Fruit fly (Drosophila melanogaster) whole organism, embryonic: ENCODE results near the gene CG31161.

Experiments
- Asciz ChIP-seq: fragments of 200-800 bp; sonication (Bioruptor generic); optimal IDR thresholded peaks from 2 replicates; lab custom pipeline; 2017; ENCODE audit warnings: missing biosample characterization, mild to moderate bottlenecking, missing genetic modification characterization, missing genetic modification reagents
- Bdp1 ChIP-seq: fragments of 200-800 bp; sonication (Bioruptor generic); optimal IDR thresholded peaks from 3 replicates; lab custom pipeline; 2016; ENCODE audit warnings: missing biosample characterization, missing genetic modification characterization
- CG10959 ChIP-seq: fragments of 200-800 bp; sonication (Bioruptor generic); IDR thresholded peaks from 2 replicates; pipeline ENCODE4 v1.3.6; 2022; ENCODE audit warnings: missing biosample characterization, missing genetic modification characterization
- CG12071 ChIP-seq: fragments of 200-800 bp; sonication (Bioruptor generic); optimal IDR thresholded peaks from 3 replicates; lab custom pipeline; 2018; ENCODE audit warnings: missing biosample characterization, mild to moderate bottlenecking, missing genetic modification characterization
- CG12659 ChIP-seq: fragments of 200-800 bp; sonication (Bioruptor generic); optimal IDR thresholded peaks from 3 replicates; lab custom pipeline; 2017; ENCODE audit warnings: mild to moderate bottlenecking, missing biosample characterization, missing genetic modification reagents, missing genetic modification characterization
- CG12769 ChIP-seq: fragments of 200-800 bp; sonication (Bioruptor generic); optimal IDR thresholded peaks from 2 replicates; lab custom pipeline; 2019; ENCODE audit warnings: missing biosample characterization, mild to moderate bottlenecking, missing genetic modification characterization, moderate library complexity
- CG14710 ChIP-seq: fragments of 200-800 bp; sonication (Bioruptor generic); optimal IDR thresholded peaks from 3 replicates; lab custom pipeline; 2019; ENCODE audit warnings: missing biosample characterization, mild to moderate bottlenecking, missing genetic modification characterization, moderate library complexity
- CG15514 ChIP-seq: fragments of 200-800 bp; sonication (Bioruptor generic); optimal IDR thresholded peaks from 3 replicates; lab custom pipeline; 2017; ENCODE audit warnings: missing biosample characterization, missing genetic modification characterization, mild to moderate bottlenecking, moderate library complexity, missing genetic modification reagents
- CG1603 ChIP-seq: fragments of 200-800 bp; sonication (Bioruptor generic); optimal IDR thresholded peaks from 2 replicates; lab custom pipeline; 2019; ENCODE audit warnings: missing biosample characterization, mild to moderate bottlenecking, missing genetic modification characterization, moderate library complexity
- CG2678 ChIP-seq: fragments of 200-800 bp; sonication (Bioruptor generic); optimal IDR thresholded peaks from 3 replicates; lab custom pipeline; 2019; ENCODE audit warnings: missing biosample characterization, mild to moderate bottlenecking, missing genetic modification characterization, moderate library complexity
- CG31388 ChIP-seq: fragments of 200-800 bp; sonication (Bioruptor generic); optimal IDR thresholded peaks from 2 replicates; lab custom pipeline; 2016; ENCODE audit warnings: missing biosample characterization, missing genetic modification characterization
- CG32532 ChIP-seq: fragments of 200-800 bp; sonication (Bioruptor generic); IDR thresholded peaks from 2 replicates; pipeline ENCODE4 v1.3.6; 2022; ENCODE audit warnings: missing biosample characterization, missing genetic modification characterization
- CG32767 ChIP-seq: fragments of 200-800 bp; sonication (Bioruptor generic); IDR thresholded peaks from 2 replicates; pipeline ENCODE4 v1.3.6; 2022; ENCODE audit warnings: missing biosample characterization, missing genetic modification characterization
- CG33557 ChIP-seq: fragments of 200-800 bp; sonication (Bioruptor generic); optimal IDR thresholded peaks from 2 replicates; lab custom pipeline; 2019; ENCODE audit warnings: missing biosample characterization, mild to moderate bottlenecking, missing genetic modification characterization, moderate library complexity
- CG34224 ChIP-seq: fragments of 200-800 bp; sonication (Bioruptor generic); IDR thresholded peaks from 3 replicates; pipeline ENCODE4 v1.3.6; 2022; ENCODE audit warnings: missing biosample characterization, missing genetic modification characterization; ENCODE audit not compliant: partially characterized antibody
- CG4617 ChIP-seq: fragments of 200-800 bp; sonication (Bioruptor generic); optimal IDR thresholded peaks from 3 replicates; lab custom pipeline; 2016; ENCODE audit warnings: missing biosample characterization, missing genetic modification characterization, borderline replicate concordance
- CG6254 ChIP-seq: fragments of 200-800 bp; sonication (Bioruptor generic); optimal IDR thresholded peaks from 3 replicates; lab custom pipeline; 2017; ENCODE audit warnings: mild to moderate bottlenecking, missing biosample characterization, missing genetic modification reagents, missing genetic modification characterization
- CG7839 ChIP-seq: fragments of 200-800 bp; sonication (Bioruptor generic); optimal IDR thresholded peaks from 3 replicates; lab custom pipeline; 2018; ENCODE audit warnings: missing biosample characterization, mild to moderate bottlenecking, missing genetic modification characterization, moderate library complexity
- CG7963 ChIP-seq: fragments of 200-800 bp; sonication (Bioruptor generic); IDR thresholded peaks from 3 replicates; pipeline ENCODE4 v1.3.6; 2022; ENCODE audit warnings: missing biosample characterization, missing genetic modification characterization; ENCODE audit not compliant: partially characterized antibody
- E2f2 ChIP-seq: fragments of 200-800 bp; sonication (Bioruptor generic); IDR thresholded peaks from 2 replicates; pipeline ENCODE4 v1.3.6; 2022; ENCODE audit warnings: missing biosample characterization, missing genetic modification characterization
- Ets97D ChIP-seq: fragments of 200-800 bp; sonication (Bioruptor generic); optimal IDR thresholded peaks from 3 replicates; lab custom pipeline; 2016; ENCODE audit warnings: missing biosample characterization, missing genetic modification characterization
- Hmr ChIP-seq: fragments of 200-800 bp; sonication (Bioruptor generic); optimal IDR thresholded peaks from 3 replicates; lab custom pipeline; 2017; ENCODE audit warnings: mild to moderate bottlenecking, missing biosample characterization, missing genetic modification reagents, missing genetic modification characterization
- Hr3 ChIP-seq: fragments of 200-800 bp; sonication (Bioruptor generic); optimal IDR thresholded peaks from 3 replicates; lab custom pipeline; 2016; ENCODE audit warnings: missing biosample characterization, missing genetic modification characterization
- Lhr ChIP-seq: fragments of 200-800 bp; sonication (Bioruptor generic); optimal IDR thresholded peaks from 3 replicates; lab custom pipeline; 2017; ENCODE audit warnings: mild to moderate bottlenecking, missing biosample characterization, missing genetic modification reagents, missing genetic modification characterization
- Lim3 ChIP-seq: fragments of 200-800 bp; sonication (Bioruptor generic); IDR thresholded peaks from 2 replicates; pipeline ENCODE4 v1.3.6; 2022; ENCODE audit warnings: missing biosample characterization, missing genetic modification characterization
- Med ChIP-seq: fragments of 200-800 bp; sonication (Bioruptor generic); peaks from one replicate; lab custom pipeline; 2016; ENCODE audit warnings: missing biosample characterization, missing genetic modification characterization, mild to moderate bottlenecking, inconsistent platforms, moderate library complexity
- NC2α ChIP-seq: fragments of 200-800 bp; sonication (Bioruptor generic); optimal IDR thresholded peaks from 2 replicates; lab custom pipeline; 2016; ENCODE audit warnings: missing biosample characterization, missing genetic modification characterization
- Pdp1 ChIP-seq, 2 experiments: fragments of 200-800 bp; sonication (Bioruptor generic); optimal IDR thresholded peaks; 3 replicates each; lab custom pipeline; 2016; ENCODE audit warnings: missing biosample characterization in 2 of 2, missing genetic modification characterization in 2 of 2, mild to moderate bottlenecking in 1 of 2, moderate library complexity in 1 of 2
- Sry-δ ChIP-seq: fragments of 200-800 bp; sonication (Bioruptor generic); optimal IDR thresholded peaks from 2 replicates; lab custom pipeline; 2016; ENCODE audit warnings: missing biosample characterization, missing genetic modification characterization
- bbx ChIP-seq: fragments of 200-800 bp; sonication (Bioruptor generic); IDR thresholded peaks from 2 replicates; pipeline ENCODE4 v1.3.6; 2022; ENCODE audit warnings: missing biosample characterization, missing genetic modification characterization; ENCODE audit not compliant: partially characterized antibody
- bsh ChIP-seq, 2 experiments: fragments of 200-800 bp; sonication (Bioruptor generic); optimal IDR thresholded peaks; 2 replicates each; lab custom pipeline; 2017 to 2018; ENCODE audit warnings: mild to moderate bottlenecking in 2 of 2, missing biosample characterization in 2 of 2, missing genetic modification characterization in 2 of 2, moderate library complexity in 1 of 2
- ci ChIP-seq: fragments of 200-800 bp; sonication (Bioruptor generic); IDR thresholded peaks from 3 replicates; pipeline ENCODE4 v1.3.6; 2022; ENCODE audit warnings: missing biosample characterization, missing genetic modification characterization
- emc ChIP-seq: fragments of 200-800 bp; sonication (Bioruptor generic); optimal IDR thresholded peaks from 2 replicates; lab custom pipeline; 2016; ENCODE audit warnings: missing biosample characterization, missing genetic modification characterization
- ftz-f1 ChIP-seq: fragments of 200-800 bp; sonication (Bioruptor generic); optimal IDR thresholded peaks from 2 replicates; lab custom pipeline; 2016; ENCODE audit warnings: missing biosample characterization, missing genetic modification characterization
- fu2 ChIP-seq: fragments of 200-800 bp; sonication (Bioruptor generic); optimal IDR thresholded peaks from 2 replicates; lab custom pipeline; 2016; ENCODE audit warnings: missing biosample characterization, missing genetic modification characterization
- inv ChIP-seq: fragments of 200-800 bp; sonication (Bioruptor generic); IDR thresholded peaks from 2 replicates; pipeline ENCODE4 v1.3.6; 2022; ENCODE audit warnings: missing biosample characterization, missing genetic modification characterization; ENCODE audit not compliant: partially characterized antibody
- kni ChIP-seq: fragments of 200-800 bp; sonication (Bioruptor generic); optimal IDR thresholded peaks from 3 replicates; lab custom pipeline; 2017; ENCODE audit warnings: mild to moderate bottlenecking, missing biosample characterization, missing genetic modification reagents, missing genetic modification characterization
- lov ChIP-seq, 2 experiments: fragments of 200-800 bp in 1 of 2; fragments of >200 bp in 1 of 2; sonication (Bioruptor generic) in 1 of 2; IDR thresholded peaks in 1 of 2; optimal IDR thresholded peaks in 1 of 2; 2 replicates in 1 of 2; 3 replicates in 1 of 2; pipeline versions ENCODE4 v1.3.6 to Lab custom; 2017 to 2022; ENCODE audit warnings: missing biosample characterization in 1 of 2, missing genetic modification characterization in 1 of 2
- mirr ChIP-seq: fragments of 200-800 bp; sonication (Bioruptor generic); optimal IDR thresholded peaks from 3 replicates; lab custom pipeline; 2018; ENCODE audit warnings: missing biosample characterization, mild to moderate bottlenecking, missing genetic modification characterization
- odd ChIP-seq: fragments of 200-800 bp; sonication (Bioruptor generic); optimal IDR thresholded peaks from 2 replicates; lab custom pipeline; 2017; ENCODE audit warnings: missing biosample characterization, mild to moderate bottlenecking, missing genetic modification characterization
- p53 ChIP-seq: fragments of 200-800 bp; sonication (Bioruptor generic); optimal IDR thresholded peaks from 2 replicates; lab custom pipeline; 2016; ENCODE audit warnings: missing biosample characterization, missing genetic modification characterization
- pb ChIP-seq: fragments of 200-800 bp; sonication (Bioruptor generic); optimal IDR thresholded peaks from 3 replicates; lab custom pipeline; 2016; ENCODE audit warnings: missing biosample characterization, missing genetic modification characterization
- rib ChIP-seq: fragments of 200-800 bp; sonication (Bioruptor generic); IDR thresholded peaks from 2 replicates; pipeline ENCODE4 v1.3.6; 2022; ENCODE audit warnings: missing biosample characterization, missing genetic modification characterization
- row ChIP-seq: fragments of 200-800 bp; sonication (Bioruptor generic); IDR thresholded peaks from 3 replicates; pipeline ENCODE4 v1.3.6; 2022; ENCODE audit warnings: missing biosample characterization, missing genetic modification characterization
- sc ChIP-seq, 3 experiments: fragments of >200 bp in 2 of 3; fragments of 200-800 bp in 1 of 3; sonication (Bioruptor generic) in 1 of 3; optimal IDR thresholded peaks; 2 replicates in 2 of 3; 3 replicates in 1 of 3; lab custom pipeline; 2017; ENCODE audit warnings: mild to moderate bottlenecking in 1 of 3, missing biosample characterization in 1 of 3, missing genetic modification characterization in 1 of 3, missing genetic modification reagents in 1 of 3
- sima ChIP-seq: fragments of 200-800 bp; sonication (Bioruptor generic); optimal IDR thresholded peaks from 2 replicates; lab custom pipeline; 2016; ENCODE audit warnings: missing biosample characterization, missing genetic modification characterization
- sug ChIP-seq: fragments of 200-800 bp; optimal IDR thresholded peaks from 2 replicates; lab custom pipeline; 2019; ENCODE audit warnings: missing biosample characterization, mild to moderate bottlenecking, missing genetic modification characterization, moderate library complexity
- unpg ChIP-seq: fragments of 200-800 bp; sonication (Bioruptor generic); optimal IDR thresholded peaks from 3 replicates; lab custom pipeline; 2018; ENCODE audit warnings: missing biosample characterization, mild to moderate bottlenecking, missing genetic modification characterization, moderate library complexity
- zen ChIP-seq: fragments of 200-800 bp; sonication (Bioruptor generic); optimal IDR thresholded peaks from 3 replicates; lab custom pipeline; 2018; ENCODE audit warnings: missing biosample characterization, mild to moderate bottlenecking, missing genetic modification characterization, moderate library complexity

The CG31161 gene

DNA sequence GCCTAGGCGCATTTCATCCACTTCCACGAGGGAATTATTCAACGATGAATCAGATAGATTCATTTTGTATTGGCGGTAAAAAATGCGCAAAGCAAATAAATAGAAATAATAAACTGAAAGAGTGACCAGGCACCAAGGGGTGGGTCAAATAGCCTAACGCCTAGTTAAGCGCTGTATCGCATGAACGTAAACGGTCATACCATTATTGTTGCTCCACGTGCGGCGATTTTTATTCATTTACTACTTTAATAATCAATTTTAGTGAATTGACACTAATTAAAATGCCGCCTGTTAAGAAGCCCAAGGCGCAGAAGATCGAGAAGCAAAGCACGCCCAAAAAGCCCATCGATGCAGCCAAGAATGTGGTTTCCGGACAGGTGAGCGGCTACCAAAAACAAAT, 31.7 kb upstream of the CG31161 start, which contains the start of the genes CG33107 and CG6937 (continued):
- TF ChIP-seq CG7839 (tag; lab: Kevin White, UChicago) (no peak), CG12659 (GFP tag; lab: Kevin White, UChicago) (peak; percentile 46), inv (GFP tag; lab: Robert Waterston, UW) (no peak), zen (no peak), kni (GFP tag; lab: Kevin White, UChicago) (no peak), Ets97D (GFP tag; lab: Kevin White, UChicago) (peak; percentile 30), CG4617 (GFP tag; lab: Kevin White, UChicago) (peak; percentile 61), CG34224 (GFP tag; lab: Robert Waterston, UW) (peak; percentile 50; the same call in 2 of the 3 replicates), CG10959 (GFP tag; lab: Robert Waterston, UW) (no peak), bbx (GFP tag; lab: Robert Waterston, UW) (peak; percentile 19; the same call in 1 of the 2 replicates), pb (GFP tag; lab: Kevin White, UChicago) (no peak), Lhr (GFP tag; lab: Kevin White, UChicago) (no peak), CG33557 (GFP tag; lab: Kevin White, UChicago) (no peak), Asciz (no peak), Hr3 (GFP tag; lab: Kevin White, UChicago) (no peak), mirr (GFP tag; lab: Kevin White, UChicago) (no peak), CG12071 (GFP tag; lab: Kevin White, UChicago) (no peak), Med (GFP tag; lab: Kevin White, UChicago) (peak; percentile 76), sc (optimal IDR thresholded peaks at IDR 0.05; lab: Kevin White, UChicago) (no peak), sc (GFP tag; optimal IDR thresholded peaks at IDR 0.05; lab: Kevin White, UChicago) (no peak), Sry-δ (GFP tag; lab: Kevin White, UChicago) (peak; percentile 12), lov (optimal IDR thresholded peaks at IDR 0.05; lab: Kevin White, UChicago) (no peak), lov (GFP tag; IDR thresholded peaks at IDR 0.05; lab: Robert Waterston, UW) (no peak), row (GFP tag; lab: Robert Waterston, UW) (no peak), CG7963 (GFP tag; lab: Robert Waterston, UW) (no peak), CG2678 (tag; lab: Kevin White, UChicago) (no peak), emc (GFP tag; lab: Kevin White, UChicago) (no peak), Pdp1 (GFP tag; optimal IDR thresholded peaks at IDR 0.05; lab: Kevin White, UChicago) (peak in 1 of 2 experiments; percentile 31), rib (GFP tag; lab: Robert Waterston, UW) (no peak), CG32767 (GFP tag; lab: Robert Waterston, UW) (no peak), CG14710 (peak; percentile 35), fu2 (GFP tag; lab: Kevin White, UChicago) (no peak), sug (tag; lab: Kevin White, UChicago) (peak; percentile 9), E2f2 (GFP tag; lab: Robert Waterston, UW) (peak; percentile 83), p53 (GFP tag; lab: Kevin White, UChicago) (no peak), Hmr (GFP tag; lab: Kevin White, UChicago) (no peak), odd (GFP tag; lab: Kevin White, UChicago) (no peak), Bdp1 (GFP tag; lab: Kevin White, UChicago) (no peak), CG15514 (peak; percentile 35), bsh (GFP tag; optimal IDR thresholded peaks at IDR 0.05; lab: Kevin White, UChicago) (no peak), CG31388 (GFP tag; lab: Kevin White, UChicago) (no peak), CG32532 (no peak), unpg (no peak), ftz-f1 (GFP tag; lab: Kevin White, UChicago) (peak; percentile 86), ci (no peak), CG12769 (tag; lab: Kevin White, UChicago) (no peak), CG6254 (GFP tag; lab: Kevin White, UChicago) (no peak), sima (no peak), Lim3 (GFP tag; lab: Robert Waterston, UW) (no peak), NC2α (GFP tag; lab: Kevin White, UChicago) (no peak), CG1603 (tag; lab: Kevin White, UChicago) (peak; percentile 65)
